Fruit fly (Drosophila melanogaster) whole organism, embryonic: ENCODE measurements around the gene CG32036.

Experiments
- Atf-2 ChIP-seq: fragments of 200-800 bp; sonication (Bioruptor generic); optimal IDR thresholded peaks from 2 replicates; lab custom pipeline; 2016; ENCODE audit warnings: missing biosample characterization, missing genetic modification characterization
- Blimp-1 ChIP-seq: fragments of 200-800 bp; sonication (Bioruptor generic); optimal IDR thresholded peaks from 3 replicates; lab custom pipeline; 2018; ENCODE audit warnings: missing biosample characterization, missing genetic modification characterization, mild to moderate bottlenecking, moderate library complexity, missing genetic modification reagents
- CG11456 ChIP-seq: fragments of 200-800 bp; sonication (Bioruptor generic); IDR thresholded peaks from 3 replicates; pipeline ENCODE4 v1.3.6; 2022; ENCODE audit warnings: missing biosample characterization, missing genetic modification characterization
- CG11504 ChIP-seq: fragments of 200-800 bp; sonication (Bioruptor generic); optimal IDR thresholded peaks from 3 replicates; lab custom pipeline; 2019; ENCODE audit warnings: missing biosample characterization, mild to moderate bottlenecking, missing genetic modification characterization, moderate library complexity
- CG11695 ChIP-seq: fragments of 200-800 bp; sonication (Bioruptor generic); IDR thresholded peaks from 3 replicates; pipeline ENCODE4 v1.3.6; 2022; ENCODE audit warnings: missing biosample characterization, missing genetic modification characterization
- CG11696 ChIP-seq: fragments of 200-800 bp; sonication (Bioruptor generic); IDR thresholded peaks from 2 replicates; pipeline ENCODE4 v1.3.6; 2022; ENCODE audit warnings: missing biosample characterization, missing genetic modification characterization
- CG13296 ChIP-seq: fragments of 200-800 bp; sonication (Bioruptor generic); optimal IDR thresholded peaks from 3 replicates; lab custom pipeline; 2018; ENCODE audit warnings: missing biosample characterization, mild to moderate bottlenecking, missing genetic modification characterization
- CG15011 ChIP-seq: fragments of 200-800 bp; sonication (Bioruptor generic); optimal IDR thresholded peaks from 3 replicates; lab custom pipeline; 2018; ENCODE audit warnings: missing biosample characterization, mild to moderate bottlenecking, missing genetic modification characterization
- CG15696 ChIP-seq: fragments of 200-800 bp; sonication (Bioruptor generic); optimal IDR thresholded peaks from 2 replicates; lab custom pipeline; 2019; ENCODE audit warnings: missing biosample characterization, mild to moderate bottlenecking, missing genetic modification characterization, moderate library complexity
- CG1647 ChIP-seq: fragments of 200-800 bp; sonication (Bioruptor generic); optimal IDR thresholded peaks from 3 replicates; lab custom pipeline; 2016; ENCODE audit warnings: missing biosample characterization, missing genetic modification characterization
- CG16779 ChIP-seq: fragments of 200-800 bp; sonication (Bioruptor generic); IDR thresholded peaks from 2 replicates; pipeline ENCODE4 v1.3.6; 2022; ENCODE audit warnings: missing biosample characterization, missing genetic modification characterization
- CG2120 ChIP-seq: fragments of 200-800 bp; sonication (Bioruptor generic); optimal IDR thresholded peaks from 3 replicates; lab custom pipeline; 2016; ENCODE audit warnings: missing biosample characterization, missing genetic modification characterization
- CG2199 ChIP-seq: fragments of 200-800 bp; sonication (Bioruptor generic); IDR thresholded peaks from 3 replicates; pipeline ENCODE4 v1.3.6; 2022; ENCODE audit warnings: missing biosample characterization, missing genetic modification characterization
- CG2678 ChIP-seq: fragments of 200-800 bp; sonication (Bioruptor generic); optimal IDR thresholded peaks from 3 replicates; lab custom pipeline; 2019; ENCODE audit warnings: missing biosample characterization, mild to moderate bottlenecking, missing genetic modification characterization, moderate library complexity
- CG31441 ChIP-seq: fragments of 200-800 bp; sonication (Bioruptor generic); IDR thresholded peaks from 2 replicates; pipeline ENCODE4 v1.3.6; 2022; ENCODE audit warnings: missing biosample characterization, missing genetic modification characterization
- CG3281 ChIP-seq: fragments of 200-800 bp; sonication (Bioruptor generic); optimal IDR thresholded peaks from 3 replicates; lab custom pipeline; 2017; ENCODE audit warnings: missing biosample characterization, mild to moderate bottlenecking, missing genetic modification characterization
- CG34422 ChIP-seq: fragments of 200-800 bp; sonication (Bioruptor generic); IDR thresholded peaks from 3 replicates; pipeline ENCODE4 v1.3.6; 2022; ENCODE audit warnings: missing biosample characterization, missing genetic modification characterization
- CG4282 ChIP-seq: fragments of 200-800 bp; sonication (Bioruptor generic); optimal IDR thresholded peaks from 2 replicates; lab custom pipeline; 2016; ENCODE audit warnings: missing biosample characterization, missing genetic modification characterization
- CG4707 ChIP-seq: fragments of 200-800 bp; sonication (Bioruptor generic); optimal IDR thresholded peaks from 2 replicates; lab custom pipeline; 2018; ENCODE audit warnings: missing biosample characterization, mild to moderate bottlenecking, missing genetic modification characterization, moderate library complexity
- CG6272 ChIP-seq: fragments of 200-800 bp; sonication (Bioruptor generic); IDR thresholded peaks from 2 replicates; pipeline ENCODE4 v1.3.6; 2022; ENCODE audit warnings: missing biosample characterization, missing genetic modification characterization
- CG7963 ChIP-seq: fragments of 200-800 bp; sonication (Bioruptor generic); IDR thresholded peaks from 3 replicates; pipeline ENCODE4 v1.3.6; 2022; ENCODE audit warnings: missing biosample characterization, missing genetic modification characterization; ENCODE audit not compliant: partially characterized antibody
- CG8281 ChIP-seq: fragments of 200-800 bp; sonication (Bioruptor generic); optimal IDR thresholded peaks from 2 replicates; lab custom pipeline; 2018; ENCODE audit warnings: missing biosample characterization, mild to moderate bottlenecking, missing genetic modification characterization, moderate library complexity
- CG8924 ChIP-seq: fragments of 200-800 bp; optimal IDR thresholded peaks from 3 replicates; lab custom pipeline; 2019; ENCODE audit warnings: missing biosample characterization, mild to moderate bottlenecking, missing genetic modification characterization, moderate library complexity
- E2f1 ChIP-seq: fragments of 200-800 bp; sonication (Bioruptor generic); IDR thresholded peaks from 2 replicates; pipeline ENCODE4 v1.3.6; 2022; ENCODE audit warnings: missing biosample characterization, missing genetic modification characterization
- HLH54F ChIP-seq: fragments of 200-800 bp; sonication (Bioruptor generic); optimal IDR thresholded peaks from 3 replicates; lab custom pipeline; 2016; ENCODE audit warnings: missing biosample characterization, missing genetic modification characterization
- Mad ChIP-seq: fragments of 200-800 bp; sonication (Bioruptor generic); optimal IDR thresholded peaks from 2 replicates; lab custom pipeline; 2016; ENCODE audit warnings: missing biosample characterization, missing genetic modification characterization
- Neu2 ChIP-seq: fragments of 200-800 bp; sonication (Bioruptor generic); optimal IDR thresholded peaks from 3 replicates; lab custom pipeline; 2016; ENCODE audit warnings: missing biosample characterization, missing genetic modification characterization, borderline replicate concordance
- NfI ChIP-seq: fragments of 200-800 bp; sonication (Bioruptor generic); optimal IDR thresholded peaks from 3 replicates; lab custom pipeline; 2018; ENCODE audit warnings: missing biosample characterization, mild to moderate bottlenecking, missing genetic modification characterization, moderate library complexity
- Ravus ChIP-seq: fragments of 200-800 bp; sonication (Bioruptor generic); IDR thresholded peaks from 2 replicates; pipeline ENCODE4 v1.3.6; 2022; ENCODE audit warnings: missing biosample characterization, missing genetic modification characterization
- ac ChIP-seq: fragments of 200-800 bp; sonication (Bioruptor generic); optimal IDR thresholded peaks from 3 replicates; lab custom pipeline; 2017; ENCODE audit warnings: missing biosample characterization, mild to moderate bottlenecking, missing genetic modification characterization
- amos ChIP-seq: fragments of 200-800 bp; sonication (Bioruptor generic); IDR thresholded peaks from 2 replicates; pipeline ENCODE4 v1.3.6; 2022; ENCODE audit warnings: missing biosample characterization, missing genetic modification characterization; ENCODE audit not compliant: partially characterized antibody
- br ChIP-seq: fragments of >200 bp; optimal IDR thresholded peaks from 2 replicates; lab custom pipeline; 2017
- cad ChIP-seq: fragments of >200 bp; optimal IDR thresholded peaks from 2 replicates; lab custom pipeline; 2017; ENCODE audit warnings: missing biosample characterization, missing genetic modification characterization
- cas ChIP-seq: fragments of 200-800 bp; sonication (Bioruptor generic); IDR thresholded peaks from 2 replicates; pipeline ENCODE4 v1.3.6; 2022; ENCODE audit warnings: missing biosample characterization, missing genetic modification characterization
- exex ChIP-seq: fragments of 200-800 bp; sonication (Bioruptor generic); optimal IDR thresholded peaks from 4 replicates; lab custom pipeline; 2018; ENCODE audit warnings: missing biosample characterization, mild to moderate bottlenecking, missing genetic modification characterization, moderate library complexity
- eyg ChIP-seq: fragments of 200-800 bp; sonication (Bioruptor generic); optimal IDR thresholded peaks from 3 replicates; lab custom pipeline; 2016; ENCODE audit warnings: missing biosample characterization, missing genetic modification characterization
- klu ChIP-seq: fragments of 200-800 bp; sonication (Bioruptor generic); IDR thresholded peaks from 2 replicates; pipeline ENCODE4 v1.3.6; 2022; ENCODE audit warnings: missing biosample characterization, missing genetic modification characterization
- mld ChIP-seq: fragments of 200-800 bp; sonication (Bioruptor generic); IDR thresholded peaks from 3 replicates; pipeline ENCODE4 v1.3.6; 2022; ENCODE audit warnings: missing biosample characterization, missing genetic modification characterization; ENCODE audit not compliant: partially characterized antibody
- nom ChIP-seq: fragments of 200-800 bp; sonication (Bioruptor generic); optimal IDR thresholded peaks from 2 replicates; lab custom pipeline; 2017; ENCODE audit warnings: missing biosample characterization, missing genetic modification characterization, mild to moderate bottlenecking, moderate library complexity, missing genetic modification reagents
- p53 ChIP-seq: fragments of 200-800 bp; sonication (Bioruptor generic); optimal IDR thresholded peaks from 2 replicates; lab custom pipeline; 2016; ENCODE audit warnings: missing biosample characterization, missing genetic modification characterization
- pita ChIP-seq: fragments of 200-800 bp; sonication (Bioruptor generic); optimal IDR thresholded peaks from 2 replicates; lab custom pipeline; 2017; ENCODE audit warnings: missing biosample characterization, mild to moderate bottlenecking, missing genetic modification characterization
- pros ChIP-seq: fragments of 200-800 bp; sonication (Bioruptor generic); optimal IDR thresholded peaks from 3 replicates; lab custom pipeline; 2019; ENCODE audit warnings: missing biosample characterization, mild to moderate bottlenecking, missing genetic modification characterization, moderate library complexity
- run ChIP-seq: fragments of 200-800 bp; sonication (Bioruptor generic); optimal IDR thresholded peaks from 3 replicates; lab custom pipeline; 2018; ENCODE audit warnings: missing biosample characterization, mild to moderate bottlenecking, missing genetic modification characterization
- sim ChIP-seq: fragments of 200-800 bp; sonication (Bioruptor generic); IDR thresholded peaks from 2 replicates; pipeline ENCODE4 v1.3.6; 2022; ENCODE audit warnings: missing biosample characterization, missing genetic modification characterization
- tll ChIP-seq, 2 experiments: fragments of 200-800 bp in 1 of 2; fragments of >200 bp in 1 of 2; sonication (Bioruptor generic) in 1 of 2; optimal IDR thresholded peaks; 2 replicates each; lab custom pipeline; 2017 to 2019; ENCODE audit warnings: missing biosample characterization in 2 of 2, missing genetic modification characterization in 2 of 2, mild to moderate bottlenecking in 1 of 2, moderate library complexity in 1 of 2
- trh ChIP-seq: fragments of 200-800 bp; sonication (Bioruptor generic); optimal IDR thresholded peaks from 2 replicates; lab custom pipeline; 2016; ENCODE audit warnings: missing biosample characterization, missing genetic modification characterization
- tup ChIP-seq: fragments of 200-800 bp; sonication (Bioruptor generic); optimal IDR thresholded peaks from 2 replicates; lab custom pipeline; 2016; ENCODE audit warnings: missing biosample characterization, mild to moderate bottlenecking, missing genetic modification characterization, moderate library complexity
- unpg ChIP-seq: fragments of 200-800 bp; sonication (Bioruptor generic); optimal IDR thresholded peaks from 3 replicates; lab custom pipeline; 2018; ENCODE audit warnings: missing biosample characterization, mild to moderate bottlenecking, missing genetic modification characterization, moderate library complexity
- vvl ChIP-seq: fragments of 200-800 bp; sonication (Bioruptor generic); IDR thresholded peaks from 2 replicates; pipeline ENCODE4 v1.3.6; 2022; ENCODE audit warnings: missing biosample characterization, missing genetic modification characterization
- wek ChIP-seq: fragments of 200-800 bp; sonication (Bioruptor generic); optimal IDR thresholded peaks from 3 replicates; lab custom pipeline; 2018; ENCODE audit warnings: missing biosample characterization, mild to moderate bottlenecking, missing genetic modification characterization, moderate library complexity

CG32036 gene

DNA sequence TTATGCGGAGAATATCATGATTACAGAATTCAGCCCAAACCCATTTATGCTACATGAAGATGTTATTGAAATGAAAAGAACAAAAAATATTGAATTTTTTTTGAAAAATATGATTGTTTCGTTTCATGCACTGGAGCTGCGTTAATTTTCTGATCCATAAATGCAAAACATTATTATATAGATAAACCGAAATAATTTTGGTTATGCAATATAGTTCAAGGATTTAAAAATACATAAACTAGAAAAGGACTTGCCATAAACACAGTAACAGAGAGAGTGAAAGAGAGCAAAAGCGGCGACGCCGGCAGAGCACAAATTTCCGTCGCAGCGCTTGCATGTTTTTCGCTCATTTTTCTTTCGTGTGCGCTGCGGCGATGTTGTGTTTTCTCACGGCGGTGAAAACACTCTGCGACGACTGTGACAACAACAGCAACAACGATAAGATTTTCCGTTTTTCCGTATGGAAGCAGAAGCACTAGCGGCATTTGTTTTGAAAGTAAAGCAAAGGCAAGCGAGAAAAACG lies 26.7 kb downstream of the CG32036 start (continued):
- TF ChIP-seq CG3281 (GFP tag; lab: Kevin White, UChicago) (peak; percentile 89), CG13296 (GFP tag; lab: Kevin White, UChicago) (peak; percentile 93), nom (GFP tag; lab: Kevin White, UChicago) (peak; percentile 77), CG4707 (GFP tag; lab: Kevin White, UChicago) (peak; percentile 47), CG11696 (GFP tag; lab: Robert Waterston, UW) (peak; percentile 35; the same call in 1 of the 2 replicates), CG11695 (GFP tag; lab: Robert Waterston, UW) (peak; percentile 84), vvl (GFP tag; lab: Robert Waterston, UW) (peak; percentile 91), Atf-2 (peak; percentile 72), CG1647 (GFP tag; lab: Kevin White, UChicago) (peak; percentile 45), klu (GFP tag; lab: Robert Waterston, UW) (no peak), CG11456 (GFP tag; lab: Robert Waterston, UW) (no peak), cas (0 out of 2 replicates have a peak, but pooled peaks have one; percentile 37), trh (peak; percentile 58), exex (tag; lab: Kevin White, UChicago) (peak; percentile 67), tup (GFP tag; lab: Kevin White, UChicago) (no peak), CG6272 (GFP tag; lab: Robert Waterston, UW) (no peak), pita (GFP tag; lab: Kevin White, UChicago) (no peak), wek (GFP tag; lab: Kevin White, UChicago) (peak; percentile 9), CG8924 (peak; percentile 96), CG15011 (peak; percentile 91), br (no peak), Blimp-1 (GFP tag; lab: Kevin White, UChicago) (peak; percentile 92), CG15696 (tag; lab: Kevin White, UChicago) (peak; percentile 90), HLH54F (peak; percentile 55), unpg (GFP tag; lab: Kevin White, UChicago) (peak; percentile 95), sim (GFP tag; lab: Robert Waterston, UW) (0 out of 2 replicates have a peak, but pooled peaks have one; percentile 34), Ravus (GFP tag; lab: Robert Waterston, UW) (peak; percentile 21; the same call in 1 of the 2 replicates), CG34422 (GFP tag; lab: Robert Waterston, UW) (no peak; the same call in 1 of the 3 replicates), E2f1 (peak; percentile 77), CG2120 (GFP tag; lab: Kevin White, UChicago) (peak; percentile 82), NfI (GFP tag; lab: Kevin White, UChicago) (peak; percentile 81), CG2678 (tag; lab: Kevin White, UChicago) (peak; percentile 96), Neu2 (GFP tag; lab: Kevin White, UChicago) (no peak), Mad (peak; percentile 76), CG31441 (GFP tag; lab: Robert Waterston, UW) (peak; percentile 92), CG8281 (peak; percentile 74), ac (GFP tag; lab: Kevin White, UChicago) (peak; percentile 78), CG7963 (GFP tag; lab: Robert Waterston, UW) (no peak), CG16779 (GFP tag; lab: Robert Waterston, UW) (no peak), amos (GFP tag; lab: Robert Waterston, UW) (no peak), run (tag; lab: Kevin White, UChicago) (peak; percentile 89), mld (GFP tag; lab: Robert Waterston, UW) (0 out of 3 replicates have a peak, but pooled peaks have one; percentile 8), eyg (peak; percentile 20), cad (no peak), p53 (GFP tag; lab: Kevin White, UChicago) (peak; percentile 60), pros (GFP tag; lab: Kevin White, UChicago) (peak; percentile 75), CG11504 (peak; percentile 92), CG4282 (GFP tag; lab: Kevin White, UChicago) (no peak), CG2199 (peak; percentile 90; the same call in 2 of the 3 replicates), tll (GFP tag; optimal IDR thresholded peaks at IDR 0.05; lab: Kevin White, UChicago) (no peak)
